Worm (Caenorhabditis elegans) whole organism, L3 larva: ENCODE measurements around the gene C47A4.5.
A peak's percentile ranks its signal among the peaks of the same experiment; 100 is the strongest.

ENCODE experiments used
- R02D3.7 ChIP-seq: fragments of 150-350 bp; optimal IDR thresholded peaks from 2 replicates; lab custom pipeline; 2014; ENCODE audit warnings: missing biosample characterization, missing genetic modification characterization
- aly-2 ChIP-seq: fragments of 150-350 bp; optimal IDR thresholded peaks from 2 replicates; lab custom pipeline; 2014; ENCODE audit warnings: missing biosample characterization, missing genetic modification characterization
- ama-1 ChIP-seq: fragments of 150-350 bp; optimal IDR thresholded peaks from 2 replicates; lab custom pipeline; 2018
- ceh-16 ChIP-seq: sonication (generic microtip); optimal IDR thresholded peaks from 2 replicates; lab custom pipeline; 2017; ENCODE audit warnings: missing biosample characterization, missing genetic modification characterization
- ceh-28 ChIP-seq: fragments of 150-350 bp; optimal IDR thresholded peaks from 2 replicates; lab custom pipeline; 2014; ENCODE audit warnings: missing biosample characterization, missing genetic modification reagents, missing genetic modification characterization
- ceh-82 ChIP-seq: fragments of 150-350 bp; optimal IDR thresholded peaks from 2 replicates; lab custom pipeline; 2014; ENCODE audit warnings: missing biosample characterization, missing genetic modification characterization
- ceh-9 ChIP-seq: sonication (generic microtip); optimal IDR thresholded peaks from 2 replicates; lab custom pipeline; 2018; ENCODE audit warnings: missing biosample characterization, missing genetic modification characterization
- daf-12 ChIP-seq: fragments of 150-350 bp; optimal IDR thresholded peaks from 2 replicates; lab custom pipeline; 2014; ENCODE audit warnings: missing biosample characterization, missing genetic modification reagents, missing genetic modification characterization
- egl-27 ChIP-seq: sonication (generic microtip); optimal IDR thresholded peaks from 4 replicates; lab custom pipeline; 2017; ENCODE audit warnings: missing biosample characterization, missing genetic modification reagents, missing genetic modification characterization
- egl-5 ChIP-seq: fragments of 150-350 bp; optimal IDR thresholded peaks from 2 replicates; lab custom pipeline; 2017; ENCODE audit warnings: missing biosample characterization, missing genetic modification reagents, missing genetic modification characterization, inconsistent platforms
- elt-1 ChIP-seq: fragments of 150-350 bp; optimal IDR thresholded peaks from 2 replicates; lab custom pipeline; 2014; ENCODE audit warnings: missing biosample characterization, missing genetic modification characterization
- elt-2 ChIP-seq: sonication (generic microtip); optimal IDR thresholded peaks from 2 replicates; lab custom pipeline; 2016; ENCODE audit warnings: missing genetic modification reagents, mild to moderate bottlenecking, missing genetic modification characterization, missing compliant biosample characterization
- eor-1 ChIP-seq, 2 experiments: fragments of 150-350 bp; optimal IDR thresholded peaks; 2 replicates each; lab custom pipeline; 2014 to 2018; ENCODE audit warnings: missing biosample characterization in 2 of 2, missing genetic modification characterization in 2 of 2
- fkh-10 ChIP-seq: sonication (generic microtip); optimal IDR thresholded peaks from 2 replicates; lab custom pipeline; 2017; ENCODE audit warnings: missing biosample characterization, missing genetic modification reagents, missing genetic modification characterization
- fkh-2 ChIP-seq: fragments of 150-350 bp; optimal IDR thresholded peaks from 2 replicates; lab custom pipeline; 2014; ENCODE audit warnings: missing biosample characterization, missing genetic modification reagents, missing genetic modification characterization
- fos-1 ChIP-seq: fragments of 150-350 bp; optimal IDR thresholded peaks from 2 replicates; lab custom pipeline; 2014; ENCODE audit warnings: missing biosample characterization, missing genetic modification characterization
- hmg-11 ChIP-seq: sonication (generic microtip); optimal IDR thresholded peaks from 2 replicates; lab custom pipeline; 2016; ENCODE audit warnings: missing genetic modification characterization, missing compliant biosample characterization
- jun-1 ChIP-seq: fragments of 150-350 bp; optimal IDR thresholded peaks from 2 replicates; lab custom pipeline; 2014; ENCODE audit warnings: missing biosample characterization, missing genetic modification reagents, missing genetic modification characterization
- lin-15B ChIP-seq: fragments of 150-350 bp; optimal IDR thresholded peaks from 2 replicates; lab custom pipeline; 2014; ENCODE audit warnings: missing biosample characterization, missing genetic modification characterization
- lin-39 ChIP-seq: fragments of 150-350 bp; optimal IDR thresholded peaks from 2 replicates; lab custom pipeline; 2018; ENCODE audit warnings: missing biosample characterization, missing genetic modification reagents, missing genetic modification characterization
- lsy-12 ChIP-seq: sonication (generic microtip); optimal IDR thresholded peaks from 2 replicates; lab custom pipeline; 2016; ENCODE audit warnings: mild to moderate bottlenecking, missing genetic modification characterization, missing compliant biosample characterization
- mdl-1 ChIP-seq: fragments of 150-350 bp; optimal IDR thresholded peaks from 2 replicates; lab custom pipeline; 2014; ENCODE audit warnings: missing biosample characterization, missing genetic modification characterization
- mml-1 ChIP-seq: fragments of 150-350 bp; sonication (generic microtip); optimal IDR thresholded peaks from 3 replicates; lab custom pipeline; 2014; ENCODE audit warnings: missing biosample characterization, missing genetic modification characterization
- nfya-1 ChIP-seq: sonication (generic microtip); optimal IDR thresholded peaks from 2 replicates; lab custom pipeline; 2017; ENCODE audit warnings: missing genetic modification characterization, mild to moderate bottlenecking, missing compliant biosample characterization, antibody characterized with exemption, moderate library complexity; ENCODE audit not compliant: insufficient read depth
- nhr-11 ChIP-seq: fragments of 150-350 bp; optimal IDR thresholded peaks from 2 replicates; lab custom pipeline; 2014; ENCODE audit warnings: missing biosample characterization, missing genetic modification characterization
- nhr-12 ChIP-seq: fragments of 150-350 bp; optimal IDR thresholded peaks from 2 replicates; lab custom pipeline; 2014; ENCODE audit warnings: missing biosample characterization, missing genetic modification characterization
- nhr-23 ChIP-seq: fragments of 150-350 bp; optimal IDR thresholded peaks from 2 replicates; lab custom pipeline; 2014; ENCODE audit warnings: missing biosample characterization, missing genetic modification reagents, missing genetic modification characterization
- nhr-43 ChIP-seq: sonication (generic microtip); optimal IDR thresholded peaks from 2 replicates; lab custom pipeline; 2016; ENCODE audit warnings: mild to moderate bottlenecking, missing genetic modification characterization, missing compliant biosample characterization; ENCODE audit not compliant: poor library complexity, severe bottlenecking
- nhr-67 ChIP-seq: fragments of 150-350 bp; optimal IDR thresholded peaks from 2 replicates; lab custom pipeline; 2014; ENCODE audit warnings: missing biosample characterization, missing genetic modification characterization
- nhr-76 ChIP-seq: fragments of 150-350 bp; sonication (generic microtip); optimal IDR thresholded peaks from 5 replicates; lab custom pipeline; 2014; ENCODE audit warnings: missing biosample characterization, missing genetic modification characterization
- nhr-77 ChIP-seq: fragments of 150-350 bp; optimal IDR thresholded peaks from 2 replicates; lab custom pipeline; 2014; ENCODE audit warnings: missing biosample characterization, missing genetic modification characterization
- pha-4 ChIP-seq: fragments of 150-350 bp; optimal IDR thresholded peaks from 2 replicates; lab custom pipeline; 2014; ENCODE audit warnings: missing biosample characterization, missing genetic modification reagents, missing genetic modification characterization
- pqm-1 ChIP-seq: fragments of 150-350 bp; optimal IDR thresholded peaks from 2 replicates; lab custom pipeline; 2017; ENCODE audit warnings: missing biosample characterization, missing genetic modification characterization, inconsistent platforms
- sea-2 ChIP-seq: fragments of 150-350 bp; sonication (generic microtip); optimal IDR thresholded peaks from 4 replicates; lab custom pipeline; 2014; ENCODE audit warnings: missing biosample characterization, missing genetic modification reagents, missing genetic modification characterization
- skn-1 ChIP-seq: fragments of 150-350 bp; optimal IDR thresholded peaks from 2 replicates; lab custom pipeline; 2014; ENCODE audit warnings: missing biosample characterization, missing genetic modification characterization
- snpc-4 ChIP-seq: fragments of 150-350 bp; optimal IDR thresholded peaks from 2 replicates; lab custom pipeline; 2014; ENCODE audit warnings: missing biosample characterization, missing genetic modification characterization
- tbx-2 ChIP-seq: sonication (generic microtip); optimal IDR thresholded peaks from 2 replicates; lab custom pipeline; 2016; ENCODE audit warnings: mild to moderate bottlenecking, missing genetic modification characterization, missing compliant biosample characterization
- unc-39 ChIP-seq: sonication (generic microtip); optimal IDR thresholded peaks from 4 replicates; lab custom pipeline; 2017; ENCODE audit warnings: missing biosample characterization, missing genetic modification characterization
- unc-62 ChIP-seq: fragments of 150-350 bp; sonication (generic microtip); optimal IDR thresholded peaks from 4 replicates; lab custom pipeline; 2014; ENCODE audit warnings: missing biosample characterization, missing genetic modification reagents, missing genetic modification characterization
- zag-1 ChIP-seq: fragments of 150-350 bp; optimal IDR thresholded peaks from 2 replicates; lab custom pipeline; 2014; ENCODE audit warnings: missing biosample characterization, missing genetic modification characterization
- ztf-11 ChIP-seq: fragments of 150-350 bp; optimal IDR thresholded peaks from 2 replicates; lab custom pipeline; 2014; ENCODE audit warnings: missing biosample characterization, missing genetic modification characterization
- ztf-4 ChIP-seq: fragments of 150-350 bp; optimal IDR thresholded peaks from 2 replicates; lab custom pipeline; 2014; ENCODE audit warnings: missing biosample characterization, missing genetic modification characterization

Gene C47A4.5

DNA sequence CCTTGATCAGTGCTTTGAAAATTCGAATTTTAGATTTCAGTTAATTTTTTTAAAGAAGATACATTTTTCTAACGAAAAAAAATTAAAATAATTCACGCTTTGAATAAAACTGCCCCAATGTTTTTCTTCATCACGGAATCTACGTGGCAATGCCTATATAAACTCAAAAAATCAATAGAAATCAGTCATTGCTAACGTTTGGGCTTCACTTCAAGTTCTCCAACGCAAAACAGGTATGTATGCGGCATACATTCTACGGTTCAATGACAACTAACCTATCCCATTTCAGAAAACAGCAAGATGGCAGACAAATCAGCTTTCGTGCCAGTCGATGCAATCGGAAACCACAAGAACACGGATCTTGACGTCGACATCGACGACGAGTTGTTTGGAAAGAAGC, at the start of gene C47A4.5:
Gene C47A4.5, plus strand, starts transcription at position 301 of the 400 bp plus-strand sequence.
- no peak for TF ChIP-seq tbx-2 (tag; lab: Kevin White, UChicago)
- no peak for TF ChIP-seq nhr-77 (tag; lab: Kevin White, UChicago)
- TF ChIP-seq fos-1 (tag; lab: Kevin White, UChicago), result no peak
- TF ChIP-seq ztf-11 (tag; lab: Kevin White, UChicago), result no peak
- no peak for TF ChIP-seq sea-2
- no peak for TF ChIP-seq ceh-82
- no peak for TF ChIP-seq elt-2 (tag; lab: Kevin White, UChicago)
- TF ChIP-seq nhr-11, result no peak
- TF ChIP-seq pqm-1 (tag; lab: Kevin White, UChicago), result no peak
- TF ChIP-seq nhr-23, result no peak
- no peak for TF ChIP-seq egl-5
- TF ChIP-seq unc-62 (GFP tag; lab: Kevin White, UChicago), result no peak
- no peak for TF ChIP-seq zag-1 (tag; lab: Kevin White, UChicago)
- TF ChIP-seq unc-39 (tag; lab: Kevin White, UChicago), result no peak
- no peak for TF ChIP-seq ztf-4 (tag; lab: Kevin White, UChicago)

DNA sequence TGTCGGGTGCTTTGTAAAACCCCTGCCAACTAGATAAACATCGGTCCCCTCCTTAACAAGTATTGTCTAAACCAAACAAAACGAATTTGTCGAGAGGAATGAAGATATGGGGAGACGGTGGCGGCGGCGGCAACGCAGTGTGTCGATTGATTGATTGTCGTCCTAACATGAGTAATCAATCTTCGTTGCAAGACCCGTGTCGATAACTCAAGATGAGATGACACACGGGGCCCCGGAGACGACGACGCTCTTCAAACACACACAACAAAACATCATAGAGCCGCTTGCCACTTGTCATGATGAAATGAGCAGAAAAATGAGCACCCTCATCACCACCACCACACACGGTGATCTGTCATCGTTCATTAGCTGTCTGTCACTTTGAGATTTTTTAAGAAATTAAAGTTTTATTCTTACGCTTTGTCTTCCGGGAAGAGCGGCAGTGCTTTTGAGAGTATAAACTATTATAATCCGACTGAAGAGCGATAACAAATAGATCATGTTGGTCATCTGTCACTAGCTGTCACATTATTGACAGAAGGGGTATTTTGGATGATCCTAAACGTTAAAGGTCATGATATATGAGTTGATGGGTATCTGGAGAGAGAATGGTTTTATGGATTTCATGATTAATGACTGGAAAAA, 49.7 kb upstream of the C47A4.5 start:
- TF ChIP-seq ceh-16 (tag; lab: Kevin White, UChicago) (no peak), nhr-12 (tag; lab: Kevin White, UChicago) (no peak), unc-62 (GFP tag; lab: Kevin White, UChicago) (peak; percentile 98), ama-1 (lab: Kevin White, UChicago) (no peak), daf-12 (tag; lab: Kevin White, UChicago) (no peak), pha-4 (no peak), lin-15B (tag; lab: Kevin White, UChicago) (no peak), lsy-12 (tag; lab: Kevin White, UChicago) (no peak), nhr-76 (tag; lab: Kevin White, UChicago) (no peak), hmg-11 (tag; lab: Kevin White, UChicago) (peak; percentile 12), fkh-10 (GFP tag; lab: Kevin White, UChicago) (no peak), lin-39 (peak; percentile 99), nfya-1 (tag; lab: Kevin White, UChicago) (peak; percentile 35), ceh-28 (tag; lab: Kevin White, UChicago) (peak; percentile 42), ceh-82 (no peak), nhr-67 (tag; lab: Kevin White, UChicago) (no peak), snpc-4 (tag; lab: Kevin White, UChicago) (peak; percentile 1), elt-1 (tag; lab: Kevin White, UChicago) (peak; percentile 28), mdl-1 (tag; lab: Kevin White, UChicago) (no peak), aly-2 (no peak), zag-1 (tag; lab: Kevin White, UChicago) (no peak), eor-1 (tag; optimal IDR thresholded peaks at IDR 0.05; lab: Kevin White, UChicago) (no peak), nhr-43 (no peak), fos-1 (tag; lab: Kevin White, UChicago) (no peak), egl-5 (no peak), ztf-11 (tag; lab: Kevin White, UChicago) (no peak), nhr-77 (tag; lab: Kevin White, UChicago) (no peak), mml-1 (tag; lab: Kevin White, UChicago) (no peak), sea-2 (no peak)

DNA sequence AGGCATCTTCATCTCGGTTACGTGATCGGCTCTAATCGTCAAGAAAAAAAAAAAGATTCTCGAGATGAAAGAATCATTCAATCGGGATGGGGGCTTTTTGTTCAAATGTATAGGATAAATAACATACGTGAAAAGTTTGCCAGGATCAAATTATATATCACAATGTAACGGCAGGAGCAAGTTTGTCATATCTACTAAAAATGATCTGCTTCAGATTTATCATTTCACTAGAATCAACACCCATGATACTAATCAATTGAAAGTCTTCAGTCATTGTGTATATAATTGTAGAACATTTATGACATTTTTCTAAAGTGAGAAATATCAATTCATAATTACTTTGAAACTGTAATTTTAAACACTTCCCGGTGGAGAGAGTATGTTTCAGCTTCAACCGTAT, 48.6 kb upstream of the C47A4.5 start:
- TF ChIP-seq lsy-12 (tag; lab: Kevin White, UChicago) (no peak), nfya-1 (tag; lab: Kevin White, UChicago) (peak; percentile 3), nhr-67 (tag; lab: Kevin White, UChicago) (no peak), sea-2 (no peak), fos-1 (tag; lab: Kevin White, UChicago) (no peak)

DNA sequence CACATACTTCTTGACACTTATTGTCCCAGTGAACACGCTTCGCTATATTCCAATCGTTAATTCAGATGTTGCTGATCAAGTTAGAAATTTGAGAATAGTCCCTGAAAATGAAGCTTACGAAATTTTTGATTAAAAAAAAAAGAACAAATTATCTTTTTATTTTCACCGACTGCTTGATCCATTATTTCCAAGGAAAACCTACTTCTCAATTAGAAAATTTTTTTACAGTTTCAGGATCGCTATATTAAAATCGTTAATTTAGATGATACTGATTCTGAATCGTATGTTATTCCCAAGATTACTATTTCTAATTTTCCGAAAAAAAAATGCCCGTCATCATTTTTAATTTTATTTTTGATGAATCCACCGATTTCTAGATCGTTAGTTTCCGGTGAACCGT, 46.9 kb upstream of the C47A4.5 start, which contains the start of gene T23G4.127:
Gene T23G4.127, minus strand, starts transcription at position 101 of the 400 bp plus-strand sequence.
- TF ChIP-seq ceh-28 (tag; lab: Kevin White, UChicago) (no peak), ceh-9 (no peak), fkh-2 (tag; lab: Kevin White, UChicago) (no peak), ztf-11 (tag; lab: Kevin White, UChicago) (no peak), R02D3.7 (no peak), elt-1 (tag; lab: Kevin White, UChicago) (no peak), tbx-2 (tag; lab: Kevin White, UChicago) (no peak), daf-12 (tag; lab: Kevin White, UChicago) (no peak), egl-27 (no peak), fkh-10 (GFP tag; lab: Kevin White, UChicago) (no peak), lsy-12 (tag; lab: Kevin White, UChicago) (no peak), ztf-4 (tag; lab: Kevin White, UChicago) (no peak), skn-1 (no peak), jun-1 (tag; lab: Kevin White, UChicago) (no peak)
